Fruit fly (Drosophila melanogaster) whole organism, embryonic: ENCODE results near the gene CG13108.
A peak's percentile ranks its signal among the peaks of the same experiment; 100 is the strongest.

Experiments used
- Atf6 ChIP-seq: fragments of 200-800 bp; sonication (Bioruptor generic); IDR thresholded peaks from 2 replicates; pipeline ENCODE4 v1.3.6; 2022; ENCODE audit warnings: missing biosample characterization, missing genetic modification characterization
- B-H2 ChIP-seq: fragments of 200-800 bp; sonication (Bioruptor generic); optimal IDR thresholded peaks from 2 replicates; lab custom pipeline; 2018; ENCODE audit warnings: missing biosample characterization, mild to moderate bottlenecking, missing genetic modification characterization
- CG10209 ChIP-seq: fragments of 200-800 bp; sonication (Bioruptor generic); optimal IDR thresholded peaks from 3 replicates; lab custom pipeline; 2017; ENCODE audit warnings: missing biosample characterization, mild to moderate bottlenecking, missing genetic modification characterization, missing genetic modification reagents
- CG12104 ChIP-seq: fragments of 200-800 bp; sonication (Bioruptor generic); optimal IDR thresholded peaks from 3 replicates; lab custom pipeline; 2016; ENCODE audit warnings: missing biosample characterization, missing genetic modification characterization
- CG12219 ChIP-seq: fragments of 200-800 bp; sonication (Bioruptor generic); optimal IDR thresholded peaks from 3 replicates; lab custom pipeline; 2018; ENCODE audit warnings: missing biosample characterization, mild to moderate bottlenecking, missing genetic modification characterization
- CG12744 ChIP-seq: fragments of 200-800 bp; sonication (Bioruptor generic); optimal IDR thresholded peaks from 2 replicates; lab custom pipeline; 2016; ENCODE audit warnings: missing biosample characterization, missing genetic modification characterization
- CG14050 ChIP-seq: fragments of 200-800 bp; sonication (Bioruptor generic); IDR thresholded peaks from 3 replicates; pipeline ENCODE4 v1.3.6; 2022; ENCODE audit warnings: missing biosample characterization, missing genetic modification characterization
- CG16779 ChIP-seq: fragments of 200-800 bp; sonication (Bioruptor generic); IDR thresholded peaks from 2 replicates; pipeline ENCODE4 v1.3.6; 2022; ENCODE audit warnings: missing biosample characterization, missing genetic modification characterization
- CG16815 ChIP-seq: fragments of 200-800 bp; sonication (Bioruptor generic); optimal IDR thresholded peaks from 3 replicates; lab custom pipeline; 2017; ENCODE audit warnings: missing biosample characterization, mild to moderate bottlenecking, missing genetic modification characterization
- CG17802 ChIP-seq: fragments of 200-800 bp; sonication (Bioruptor generic); optimal IDR thresholded peaks from 2 replicates; lab custom pipeline; 2018; ENCODE audit warnings: missing biosample characterization, mild to moderate bottlenecking, missing genetic modification characterization, moderate library complexity
- CG1792 ChIP-seq: fragments of 200-800 bp; sonication (Bioruptor generic); optimal IDR thresholded peaks from 2 replicates; lab custom pipeline; 2016; ENCODE audit warnings: missing biosample characterization, missing genetic modification characterization
- CG31365 ChIP-seq: fragments of 200-800 bp; sonication (Bioruptor generic); optimal IDR thresholded peaks from 2 replicates; lab custom pipeline; 2018; ENCODE audit warnings: missing biosample characterization, mild to moderate bottlenecking, missing genetic modification characterization
- CG4617 ChIP-seq: fragments of 200-800 bp; sonication (Bioruptor generic); optimal IDR thresholded peaks from 3 replicates; lab custom pipeline; 2016; ENCODE audit warnings: missing biosample characterization, missing genetic modification characterization, borderline replicate concordance
- CG6854 ChIP-seq: fragments of 200-800 bp; sonication (Bioruptor generic); optimal IDR thresholded peaks from 3 replicates; lab custom pipeline; 2017; ENCODE audit warnings: missing biosample characterization, mild to moderate bottlenecking, missing genetic modification characterization
- CG7556 ChIP-seq: fragments of 200-800 bp; sonication (Bioruptor generic); optimal IDR thresholded peaks from 2 replicates; lab custom pipeline; 2017; ENCODE audit warnings: missing biosample characterization, mild to moderate bottlenecking, missing genetic modification characterization
- CG7928 ChIP-seq: fragments of 200-800 bp; sonication (Bioruptor generic); optimal IDR thresholded peaks from 2 replicates; lab custom pipeline; 2017; ENCODE audit warnings: missing biosample characterization, mild to moderate bottlenecking, missing genetic modification characterization
- CG8290 ChIP-seq, 3 experiments: fragments of 200-800 bp; sonication (Bioruptor generic); optimal IDR thresholded peaks; 2 replicates each; lab custom pipeline; 2016 to 2019; ENCODE audit warnings: missing biosample characterization in 3 of 3, missing genetic modification characterization in 3 of 3, mild to moderate bottlenecking in 2 of 3, moderate library complexity in 1 of 3
- CkIIα-i1 ChIP-seq: fragments of 200-800 bp; sonication (Bioruptor generic); IDR thresholded peaks from 2 replicates; pipeline ENCODE4 v1.3.6; 2022; ENCODE audit warnings: missing biosample characterization, missing genetic modification characterization
- Dfd ChIP-seq, 2 experiments: fragments of >200 bp; optimal IDR thresholded peaks; 2 replicates each; lab custom pipeline; 2017; ENCODE audit warnings: missing biosample characterization in 2 of 2, missing genetic modification characterization in 2 of 2
- Dip3 ChIP-seq: fragments of 200-800 bp; sonication (Bioruptor generic); optimal IDR thresholded peaks from 3 replicates; lab custom pipeline; 2016; ENCODE audit warnings: missing biosample characterization, missing genetic modification characterization
- Fer1 ChIP-seq: fragments of 200-800 bp; sonication (Bioruptor generic); optimal IDR thresholded peaks from 2 replicates; lab custom pipeline; 2017; ENCODE audit warnings: missing biosample characterization, mild to moderate bottlenecking, missing genetic modification characterization
- H2.0 ChIP-seq: fragments of 200-800 bp; sonication (Bioruptor generic); IDR thresholded peaks from 2 replicates; pipeline ENCODE4 v1.3.6; 2022; ENCODE audit warnings: missing biosample characterization, missing genetic modification characterization
- HLH3B ChIP-seq: fragments of 200-800 bp; sonication (Bioruptor generic); IDR thresholded peaks from 2 replicates; pipeline ENCODE4 v1.3.6; 2022; ENCODE audit warnings: missing biosample characterization, missing genetic modification characterization
- Hmx ChIP-seq: fragments of 200-800 bp; sonication (Bioruptor generic); optimal IDR thresholded peaks from 2 replicates; lab custom pipeline; 2016; ENCODE audit warnings: missing biosample characterization, missing genetic modification characterization
- Hsf ChIP-seq: fragments of 200-800 bp; sonication (Bioruptor generic); optimal IDR thresholded peaks from 3 replicates; lab custom pipeline; 2016; ENCODE audit warnings: missing biosample characterization, missing genetic modification characterization
- Jarid2 ChIP-seq: fragments of 200-800 bp; sonication (Bioruptor generic); optimal IDR thresholded peaks from 3 replicates; lab custom pipeline; 2017; ENCODE audit warnings: mild to moderate bottlenecking, missing biosample characterization, missing genetic modification reagents, missing genetic modification characterization
- Mad ChIP-seq: fragments of 200-800 bp; sonication (Bioruptor generic); optimal IDR thresholded peaks from 2 replicates; lab custom pipeline; 2016; ENCODE audit warnings: missing biosample characterization, missing genetic modification characterization
- Oaz ChIP-seq: fragments of 200-800 bp; sonication (Bioruptor generic); IDR thresholded peaks from 2 replicates; pipeline ENCODE4 v1.3.6; 2022; ENCODE audit warnings: missing biosample characterization, missing genetic modification characterization
- Sry-δ ChIP-seq: fragments of 200-800 bp; sonication (Bioruptor generic); optimal IDR thresholded peaks from 2 replicates; lab custom pipeline; 2016; ENCODE audit warnings: missing biosample characterization, missing genetic modification characterization
- Ssrp ChIP-seq: fragments of 200-800 bp; sonication (Bioruptor generic); optimal IDR thresholded peaks from 2 replicates; lab custom pipeline; 2018; ENCODE audit warnings: missing biosample characterization, mild to moderate bottlenecking, missing genetic modification characterization, moderate library complexity
- Stat92E ChIP-seq, 3 experiments: fragments of >200 bp in 2 of 3; fragments of 200-800 bp in 1 of 3; sonication (Bioruptor generic) in 1 of 3; optimal IDR thresholded peaks; 2 replicates each; lab custom pipeline; 2017 to 2019; ENCODE audit warnings: missing biosample characterization in 3 of 3, missing genetic modification characterization in 3 of 3, mild to moderate bottlenecking in 1 of 3, moderate library complexity in 1 of 3
- YL-1 ChIP-seq: fragments of 200-800 bp; sonication (Bioruptor generic); optimal IDR thresholded peaks from 3 replicates; lab custom pipeline; 2017; ENCODE audit warnings: missing biosample characterization, mild to moderate bottlenecking, missing genetic modification characterization
- al ChIP-seq: fragments of 200-800 bp; sonication (Bioruptor generic); IDR thresholded peaks from 2 replicates; pipeline ENCODE4 v1.3.6; 2022; ENCODE audit warnings: missing biosample characterization, missing genetic modification characterization
- az2 ChIP-seq: fragments of 200-800 bp; sonication (Bioruptor generic); optimal IDR thresholded peaks from 3 replicates; lab custom pipeline; 2016; ENCODE audit warnings: missing biosample characterization, missing genetic modification characterization
- br ChIP-seq: fragments of >200 bp; optimal IDR thresholded peaks from 2 replicates; lab custom pipeline; 2017
- chif ChIP-seq, 2 experiments: fragments of 200-800 bp; sonication (Bioruptor generic); optimal IDR thresholded peaks; 3 replicates each; lab custom pipeline; 2016; ENCODE audit warnings: missing biosample characterization in 2 of 2, missing genetic modification characterization in 2 of 2
- emc ChIP-seq: fragments of 200-800 bp; sonication (Bioruptor generic); optimal IDR thresholded peaks from 2 replicates; lab custom pipeline; 2016; ENCODE audit warnings: missing biosample characterization, missing genetic modification characterization
- eyg ChIP-seq: fragments of 200-800 bp; sonication (Bioruptor generic); optimal IDR thresholded peaks from 3 replicates; lab custom pipeline; 2016; ENCODE audit warnings: missing biosample characterization, missing genetic modification characterization
- fd102C ChIP-seq: fragments of 200-800 bp; sonication (Bioruptor generic); optimal IDR thresholded peaks from 2 replicates; lab custom pipeline; 2018; ENCODE audit warnings: missing biosample characterization, mild to moderate bottlenecking, missing genetic modification characterization, moderate library complexity
- fd3F ChIP-seq: fragments of 200-800 bp; sonication (Bioruptor generic); optimal IDR thresholded peaks from 2 replicates; lab custom pipeline; 2018; ENCODE audit warnings: missing biosample characterization, mild to moderate bottlenecking, missing genetic modification characterization, moderate library complexity
- gro ChIP-seq: fragments of 200-800 bp; sonication (Bioruptor generic); optimal IDR thresholded peaks from 2 replicates; lab custom pipeline; 2016; ENCODE audit warnings: missing biosample characterization, missing genetic modification characterization
- jigr1 ChIP-seq: fragments of 200-800 bp; sonication (Bioruptor generic); IDR thresholded peaks from 3 replicates; pipeline ENCODE4 v1.3.6; 2022; ENCODE audit warnings: missing biosample characterization, missing genetic modification characterization
- lmd ChIP-seq: fragments of 200-800 bp; sonication (Bioruptor generic); IDR thresholded peaks from 2 replicates; pipeline ENCODE4 v1.3.6; 2022; ENCODE audit warnings: missing biosample characterization, missing genetic modification characterization
- maf-S ChIP-seq: fragments of 200-800 bp; sonication (Bioruptor generic); optimal IDR thresholded peaks from 2 replicates; lab custom pipeline; 2016; ENCODE audit warnings: missing biosample characterization, missing genetic modification characterization
- nerfin-2 ChIP-seq: fragments of 200-800 bp; sonication (Bioruptor generic); IDR thresholded peaks from 2 replicates; pipeline ENCODE4 v1.3.6; 2022; ENCODE audit warnings: missing biosample characterization, missing genetic modification characterization; ENCODE audit not compliant: partially characterized antibody
- nmo ChIP-seq: fragments of 200-800 bp; sonication (Bioruptor generic); optimal IDR thresholded peaks from 2 replicates; lab custom pipeline; 2018; ENCODE audit warnings: missing biosample characterization, mild to moderate bottlenecking, missing genetic modification characterization, moderate library complexity
- p53 ChIP-seq: fragments of 200-800 bp; sonication (Bioruptor generic); optimal IDR thresholded peaks from 2 replicates; lab custom pipeline; 2016; ENCODE audit warnings: missing biosample characterization, missing genetic modification characterization
- prd ChIP-seq, 3 experiments: fragments of >200 bp in 2 of 3; fragments of 200-800 bp in 1 of 3; sonication (Bioruptor generic) in 1 of 3; optimal IDR thresholded peaks in 2 of 3; IDR thresholded peaks in 1 of 3; 2 replicates in 2 of 3; 3 replicates in 1 of 3; pipeline versions ENCODE4 v1.3.6 to Lab custom; 2017 to 2022; ENCODE audit warnings: missing biosample characterization in 1 of 3, missing genetic modification characterization in 1 of 3
- sima ChIP-seq: fragments of 200-800 bp; sonication (Bioruptor generic); optimal IDR thresholded peaks from 2 replicates; lab custom pipeline; 2016; ENCODE audit warnings: missing biosample characterization, missing genetic modification characterization
- sr ChIP-seq: fragments of 200-800 bp; sonication (Bioruptor generic); IDR thresholded peaks from 3 replicates; pipeline ENCODE4 v1.3.6; 2022; ENCODE audit warnings: missing biosample characterization, missing genetic modification characterization

CG13108 gene

DNA sequence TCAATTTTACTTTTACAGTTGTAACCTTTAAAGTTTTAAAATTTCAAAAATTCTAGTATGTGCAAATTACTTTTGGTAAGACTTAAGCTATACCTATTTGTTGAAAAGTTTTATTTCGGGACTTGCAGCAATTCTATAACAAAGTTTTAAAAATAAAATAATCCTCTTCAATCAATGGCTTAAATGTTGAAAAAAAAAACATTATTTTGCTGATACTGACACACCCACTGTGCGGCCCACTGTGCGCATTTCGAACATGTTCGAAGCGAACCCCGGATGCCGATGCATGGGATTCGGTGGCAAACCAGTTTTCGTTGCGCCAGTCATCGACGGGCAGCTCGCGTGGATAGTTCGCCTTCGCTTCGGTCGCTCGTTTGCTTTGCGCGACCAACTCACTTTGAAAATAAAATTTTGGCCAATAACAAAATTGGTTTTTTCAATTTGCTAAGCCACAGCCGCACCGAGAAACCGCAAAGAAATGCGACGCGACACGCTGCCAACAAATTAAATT is 38.6 kb upstream of the CG13108 start, which contains the start of gene CG32982 (continued):
- TF ChIP-seq chif (GFP tag; optimal IDR thresholded peaks at IDR 0.05; lab: Kevin White, UChicago): peak; percentile 85 to 91
- TF ChIP-seq nerfin-2 (GFP tag; lab: Robert Waterston, UW): peak; percentile 32; the same call in 1 of the 2 replicates
- peak; percentile 94 for TF ChIP-seq lmd (GFP tag; lab: Robert Waterston, UW)
- TF ChIP-seq B-H2: peak; percentile 63
- TF ChIP-seq CG12744 (GFP tag; lab: Kevin White, UChicago): peak; percentile 67
- TF ChIP-seq CG1792: peak; percentile 76
- no peak for TF ChIP-seq Dfd (GFP tag; optimal IDR thresholded peaks at IDR 0.05; lab: Kevin White, UChicago)
- no peak for TF ChIP-seq br
- TF ChIP-seq CG4617 (GFP tag; lab: Kevin White, UChicago): peak; percentile 72
- peak; percentile 64 for TF ChIP-seq CG12219 (GFP tag; lab: Kevin White, UChicago)
- TF ChIP-seq Stat92E (GFP tag; optimal IDR thresholded peaks at IDR 0.05; lab: Kevin White, UChicago): no peak
- TF ChIP-seq Hmx (GFP tag; lab: Kevin White, UChicago): peak; percentile 82
- peak; percentile 95 for TF ChIP-seq az2
- TF ChIP-seq sr (GFP tag; lab: Robert Waterston, UW): no peak; the same call in 2 of the 3 replicates
- peak; percentile 37 for TF ChIP-seq p53 (GFP tag; lab: Kevin White, UChicago)
- TF ChIP-seq eyg (GFP tag; lab: Kevin White, UChicago): peak; percentile 91
- no peak for TF ChIP-seq sima
- peak; percentile 83 for TF ChIP-seq CG16815 (GFP tag; lab: Kevin White, UChicago)
- TF ChIP-seq YL-1 (GFP tag; lab: Kevin White, UChicago): peak; percentile 56
- peak; percentile 99 for TF ChIP-seq Jarid2 (GFP tag; lab: Kevin White, UChicago)
- peak; percentile 93 for TF ChIP-seq Atf6 (GFP tag; lab: Robert Waterston, UW)
- TF ChIP-seq CG12104 (GFP tag; lab: Kevin White, UChicago): peak; percentile 91
- peak; percentile 71 for TF ChIP-seq gro (GFP tag; lab: Kevin White, UChicago)
- TF ChIP-seq maf-S (GFP tag; lab: Kevin White, UChicago): peak; percentile 57
- TF ChIP-seq CG10209 (GFP tag; lab: Kevin White, UChicago): peak; percentile 89
- peak; percentile 93 for TF ChIP-seq al (GFP tag; lab: Robert Waterston, UW)
- TF ChIP-seq HLH3B: peak; percentile 89
- peak; percentile 96 for TF ChIP-seq nmo (GFP tag; lab: Kevin White, UChicago)
- TF ChIP-seq fd3F (GFP tag; lab: Kevin White, UChicago): peak; percentile 88
- TF ChIP-seq CG14050 (GFP tag; lab: Robert Waterston, UW): peak; percentile 72
- TF ChIP-seq Mad (GFP tag; lab: Kevin White, UChicago): peak; percentile 88
- peak; percentile 87 for TF ChIP-seq Fer1 (GFP tag; lab: Kevin White, UChicago)
- TF ChIP-seq CG31365 (tag; lab: Kevin White, UChicago): no peak
- TF ChIP-seq Sry-δ: peak; percentile 50
- no peak for TF ChIP-seq jigr1
- peak; percentile 16 for TF ChIP-seq fd102C (GFP tag; lab: Kevin White, UChicago)
- TF ChIP-seq Dip3: peak; percentile 93
- peak; percentile 75 for TF ChIP-seq Oaz
- TF ChIP-seq CG7928 (GFP tag; lab: Kevin White, UChicago): peak; percentile 63
- peak; percentile 93 for TF ChIP-seq Hsf (GFP tag; lab: Kevin White, UChicago)
- TF ChIP-seq CkIIα-i1 (GFP tag; lab: Robert Waterston, UW): no peak
- peak; percentile 74 for TF ChIP-seq Ssrp (tag; lab: Kevin White, UChicago)
- peak; percentile 74 for TF ChIP-seq H2.0 (GFP tag; lab: Robert Waterston, UW)
- peak; percentile 95 for TF ChIP-seq CG7556
- TF ChIP-seq CG17802: peak; percentile 58
- peak; percentile 88 for TF ChIP-seq CG8290 (GFP tag; optimal IDR thresholded peaks at IDR 0.05; lab: Kevin White, UChicago)
- TF ChIP-seq CG8290 (tag; optimal IDR thresholded peaks at IDR 0.05; lab: Kevin White, UChicago): peak; percentile 56 to 82
- TF ChIP-seq CG16779: peak; percentile 61; the same call in 1 of the 2 replicates
- peak; percentile 84 for TF ChIP-seq CG6854 (GFP tag; lab: Kevin White, UChicago)
- TF ChIP-seq emc (GFP tag; lab: Kevin White, UChicago): peak; percentile 78
- no peak for TF ChIP-seq prd (optimal IDR thresholded peaks at IDR 0.05; lab: Kevin White, UChicago)
- TF ChIP-seq prd (GFP tag; IDR thresholded peaks at IDR 0.05; lab: Robert Waterston, UW): peak; percentile 94
